Worm (Caenorhabditis elegans): ENCODE measurements around the gene trp-2.

- TF ChIP-seq ztf-11 (tag; optimal IDR thresholded peaks at IDR 0.05): no peak
- no peak for TF ChIP-seq drap-1 (GFP tag; optimal IDR thresholded peaks at IDR 0.05)
- no peak for TF ChIP-seq lsy-2 (tag; optimal IDR thresholded peaks at IDR 0.05)
- TF ChIP-seq snpc-4 (tag; optimal IDR thresholded peaks at IDR 0.05): no peak
- no peak for TF ChIP-seq nhr-12 (tag; optimal IDR thresholded peaks at IDR 0.05)
- no peak for TF ChIP-seq mab-5 (tag; optimal IDR thresholded peaks at IDR 0.05)
- TF ChIP-seq sptf-1 (tag; optimal IDR thresholded peaks at IDR 0.05): no peak
- TF ChIP-seq unc-39 (tag; optimal IDR thresholded peaks at IDR 0.05): no peak
- TF ChIP-seq elt-3 (tag; optimal IDR thresholded peaks at IDR 0.05): no peak
These were observed 36.6 kb downstream of the trp-2 start for ce11 chrIII:1028233-1028632.
